Worm (Caenorhabditis elegans) whole organism, L1 larva: Measurements from ENCODE around the gene srt-74.

ENCODE experiments used
- C16A3.4 ChIP-seq: fragments of 150-350 bp; optimal IDR thresholded peaks from 2 replicates; lab custom pipeline; 2014; ENCODE audit warnings: missing biosample characterization, missing genetic modification characterization
- C34B4.2 ChIP-seq: sonication (generic microtip); optimal IDR thresholded peaks from 2 replicates; lab custom pipeline; 2017; ENCODE audit warnings: mild to moderate bottlenecking, missing genetic modification characterization, missing compliant biosample characterization
- F16B12.6 ChIP-seq: fragments of 150-350 bp; optimal IDR thresholded peaks from 2 replicates; lab custom pipeline; 2014; ENCODE audit warnings: missing biosample characterization, missing genetic modification characterization
- aha-1 ChIP-seq: fragments of 150-350 bp; optimal IDR thresholded peaks from 2 replicates; lab custom pipeline; 2014; ENCODE audit warnings: missing biosample characterization, missing genetic modification characterization
- alr-1 ChIP-seq: fragments of 200-800 bp; sonication (Bioruptor generic); optimal IDR thresholded peaks from 2 replicates; lab custom pipeline; 2018; ENCODE audit warnings: borderline replicate concordance, mild to moderate bottlenecking, missing genetic modification characterization, missing compliant biosample characterization
- ama-1 ChIP-seq: fragments of 150-350 bp; optimal IDR thresholded peaks from 2 replicates; lab custom pipeline; 2014
- blmp-1 ChIP-seq: fragments of 150-350 bp; optimal IDR thresholded peaks from 2 replicates; lab custom pipeline; 2014; ENCODE audit warnings: missing biosample characterization, missing genetic modification characterization
- ceh-88 ChIP-seq: fragments of 200-800 bp; sonication (Bioruptor generic); IDR thresholded peaks from 2 replicates; pipeline ENCODE4 v1.3.6; 2022; ENCODE audit warnings: missing genetic modification characterization, missing compliant biosample characterization
- ceh-90 ChIP-seq: sonication (generic microtip); optimal IDR thresholded peaks from 2 replicates; lab custom pipeline; 2016; ENCODE audit warnings: missing genetic modification characterization, missing compliant biosample characterization
- ces-1 ChIP-seq: fragments of 150-350 bp; optimal IDR thresholded peaks from 2 replicates; lab custom pipeline; 2014; ENCODE audit warnings: missing biosample characterization, missing genetic modification reagents, missing genetic modification characterization
- efl-1 ChIP-seq, 4 experiments: fragments of 150-350 bp; optimal IDR thresholded peaks in 3 of 4; peaks in 1 of 4; 1 replicate in 1 of 4; 2 replicates in 3 of 4; lab custom pipeline; 2014; ENCODE audit warnings: missing biosample characterization in 2 of 4, missing genetic modification characterization in 2 of 4, missing genetic modification reagents in 2 of 4
- efl-3 ChIP-seq: fragments of 200-800 bp; sonication (Bioruptor generic); optimal IDR thresholded peaks from 2 replicates; lab custom pipeline; 2018; ENCODE audit warnings: mild to moderate bottlenecking, missing genetic modification characterization, missing compliant biosample characterization
- egl-13 ChIP-seq: sonication (generic microtip); optimal IDR thresholded peaks from 2 replicates; lab custom pipeline; 2016; ENCODE audit warnings: missing genotype, missing genetic modification reagents, missing genetic modification characterization, missing compliant biosample characterization
- egl-27 ChIP-seq, 2 experiments: fragments of 150-350 bp in 1 of 2; sonication (generic microtip); optimal IDR thresholded peaks; 3 replicates each; lab custom pipeline; 2017 to 2018; ENCODE audit warnings: missing biosample characterization in 2 of 2, missing genetic modification characterization in 2 of 2, missing genetic modification reagents in 2 of 2
- ets-5 ChIP-seq: fragments of 200-800 bp; sonication (Bioruptor generic); IDR thresholded peaks from 2 replicates; pipeline ENCODE4 v1.3.6; 2022; ENCODE audit warnings: missing genetic modification characterization, missing compliant biosample characterization
- fkh-4 ChIP-seq: sonication (generic microtip); optimal IDR thresholded peaks from 2 replicates; lab custom pipeline; 2016; ENCODE audit warnings: missing compliant biosample characterization, missing genetic modification characterization, borderline replicate concordance
- fkh-8 ChIP-seq: sonication (generic microtip); optimal IDR thresholded peaks from 2 replicates; lab custom pipeline; 2016; ENCODE audit warnings: mild to moderate bottlenecking, missing genetic modification characterization, missing compliant biosample characterization
- fos-1 ChIP-seq: fragments of 150-350 bp; optimal IDR thresholded peaks from 2 replicates; lab custom pipeline; 2014; ENCODE audit warnings: missing biosample characterization, missing genetic modification characterization
- hlh-17 ChIP-seq: fragments of 200-800 bp; sonication (Bioruptor generic); optimal IDR thresholded peaks from 2 replicates; lab custom pipeline; 2018; ENCODE audit warnings: missing genetic modification characterization, mild to moderate bottlenecking, missing compliant biosample characterization, moderate library complexity, borderline replicate concordance
- hlh-4 ChIP-seq: sonication (generic microtip); optimal IDR thresholded peaks from 2 replicates; lab custom pipeline; 2016; ENCODE audit warnings: mild to moderate bottlenecking, missing genetic modification characterization, missing compliant biosample characterization
- irx-1 ChIP-seq: sonication (generic microtip); optimal IDR thresholded peaks from 2 replicates; lab custom pipeline; 2016; ENCODE audit warnings: missing genetic modification characterization, missing compliant biosample characterization
- lin-13 ChIP-seq: fragments of 150-350 bp; optimal IDR thresholded peaks from 2 replicates; lab custom pipeline; 2014; ENCODE audit warnings: missing biosample characterization, missing genetic modification reagents, missing genetic modification characterization
- lin-14 ChIP-seq: fragments of 200-800 bp; sonication (Bioruptor generic); optimal IDR thresholded peaks from 2 replicates; lab custom pipeline; 2018; ENCODE audit warnings: mild to moderate bottlenecking, missing genetic modification characterization, moderate library complexity, missing compliant biosample characterization
- lir-3 ChIP-seq: sonication (generic microtip); optimal IDR thresholded peaks from 2 replicates; lab custom pipeline; 2016; ENCODE audit warnings: mild to moderate bottlenecking, missing genetic modification characterization, moderate library complexity, missing compliant biosample characterization; ENCODE audit not compliant: poor library complexity
- lsy-2 ChIP-seq, 2 experiments: fragments of 150-350 bp; optimal IDR thresholded peaks; 2 replicates each; lab custom pipeline; 2014; ENCODE audit warnings: missing biosample characterization in 2 of 2, missing genetic modification characterization in 2 of 2
- mab-9 ChIP-seq: fragments of 200-800 bp; sonication (Bioruptor generic); IDR thresholded peaks from 2 replicates; pipeline ENCODE4 v1.3.6; 2022; ENCODE audit warnings: missing genetic modification reagents, missing genetic modification characterization, missing compliant biosample characterization
- mef-2 ChIP-seq: fragments of 150-350 bp; optimal IDR thresholded peaks from 2 replicates; lab custom pipeline; 2014; ENCODE audit warnings: missing biosample characterization, missing genetic modification characterization
- mep-1 ChIP-seq: fragments of 150-350 bp; optimal IDR thresholded peaks from 2 replicates; lab custom pipeline; 2014; ENCODE audit warnings: missing biosample characterization, missing genetic modification characterization
- nhr-237 ChIP-seq: fragments of 150-350 bp; optimal IDR thresholded peaks from 2 replicates; lab custom pipeline; 2014; ENCODE audit warnings: missing biosample characterization, missing genetic modification characterization
- nhr-47 ChIP-seq: sonication (generic microtip); optimal IDR thresholded peaks from 2 replicates; lab custom pipeline; 2016; ENCODE audit warnings: mild to moderate bottlenecking, missing genetic modification characterization, moderate library complexity, missing compliant biosample characterization
- nhr-71 ChIP-seq: sonication (generic microtip); optimal IDR thresholded peaks from 2 replicates; lab custom pipeline; 2016; ENCODE audit warnings: mild to moderate bottlenecking, missing genetic modification characterization, moderate library complexity, missing compliant biosample characterization
- nhr-76 ChIP-seq: sonication (generic microtip); optimal IDR thresholded peaks from 2 replicates; lab custom pipeline; 2017; ENCODE audit warnings: missing biosample characterization, missing genetic modification characterization
- nhr-84 ChIP-seq: sonication (generic microtip); optimal IDR thresholded peaks from 2 replicates; lab custom pipeline; 2017; ENCODE audit warnings: missing biosample characterization, missing genetic modification characterization
- nhr-85 ChIP-seq: sonication (generic microtip); peaks from one replicate; lab custom pipeline; 2016; ENCODE audit warnings: missing genetic modification characterization, inconsistent platforms, missing compliant biosample characterization
- nhr-90 ChIP-seq: sonication (generic microtip); optimal IDR thresholded peaks from 2 replicates; lab custom pipeline; 2016; ENCODE audit warnings: mild to moderate bottlenecking, missing genetic modification characterization, missing compliant biosample characterization; ENCODE audit not compliant: poor library complexity
- sup-37 ChIP-seq: fragments of 200-800 bp; sonication (Bioruptor generic); optimal IDR thresholded peaks from 2 replicates; lab custom pipeline; 2018; ENCODE audit warnings: mild to moderate bottlenecking, missing genetic modification characterization, missing compliant biosample characterization
- swsn-7 ChIP-seq: sonication (generic microtip); optimal IDR thresholded peaks from 2 replicates; lab custom pipeline; 2016; ENCODE audit warnings: missing genetic modification characterization, missing compliant biosample characterization
- tbx-2 ChIP-seq: sonication (generic microtip); optimal IDR thresholded peaks from 2 replicates; lab custom pipeline; 2016; ENCODE audit warnings: missing genetic modification characterization, missing compliant biosample characterization
- unc-30 ChIP-seq: sonication (generic microtip); optimal IDR thresholded peaks from 2 replicates; lab custom pipeline; 2017; ENCODE audit warnings: missing biosample characterization, missing genetic modification characterization
- vab-15 ChIP-seq: sonication (generic microtip); optimal IDR thresholded peaks from 2 replicates; lab custom pipeline; 2017; ENCODE audit warnings: missing genotype, mild to moderate bottlenecking, missing genetic modification characterization, missing compliant biosample characterization
- zip-4 ChIP-seq: fragments of 200-800 bp; sonication (Bioruptor generic); optimal IDR thresholded peaks from 2 replicates; lab custom pipeline; 2018; ENCODE audit warnings: mild to moderate bottlenecking, missing genetic modification characterization, moderate library complexity, missing compliant biosample characterization
- ztf-11 ChIP-seq, 2 experiments: sonication (generic microtip); optimal IDR thresholded peaks; 2 replicates each; lab custom pipeline; 2016 to 2017; ENCODE audit warnings: missing genetic modification characterization in 2 of 2, missing biosample characterization in 1 of 2, missing compliant biosample characterization in 1 of 2

The srt-74 gene

ce11 chrV:14294396-14294795, 12.3 kb upstream of the srt-74 start, which contains the start of gene F14D7.9:
Gene F14D7.9 (plus strand): TSS chrV:14294696.
- no peak for TF ChIP-seq tbx-2 (tag; lab: Kevin White, UChicago)
- TF ChIP-seq fkh-8 (tag; lab: Kevin White, UChicago) = no peak
- TF ChIP-seq unc-30 (tag; lab: Kevin White, UChicago) = no peak
- TF ChIP-seq vab-15 (tag; lab: Kevin White, UChicago) = no peak
- no peak for TF ChIP-seq F16B12.6 (tag; lab: Kevin White, UChicago)
- no peak for TF ChIP-seq nhr-237 (tag; lab: Kevin White, UChicago)
- TF ChIP-seq lin-14 = no peak
- no peak for TF ChIP-seq alr-1 (tag; lab: Kevin White, UChicago)
- no peak for TF ChIP-seq ztf-11 (tag; optimal IDR thresholded peaks at IDR 0.05; lab: Kevin White, UChicago)
- no peak for TF ChIP-seq aha-1
- TF ChIP-seq nhr-90 (tag; lab: Kevin White, UChicago) = no peak
- TF ChIP-seq fkh-4 = no peak
- no peak for TF ChIP-seq C34B4.2 (tag; lab: Kevin White, UChicago)
- TF ChIP-seq swsn-7 = no peak

DNA sequence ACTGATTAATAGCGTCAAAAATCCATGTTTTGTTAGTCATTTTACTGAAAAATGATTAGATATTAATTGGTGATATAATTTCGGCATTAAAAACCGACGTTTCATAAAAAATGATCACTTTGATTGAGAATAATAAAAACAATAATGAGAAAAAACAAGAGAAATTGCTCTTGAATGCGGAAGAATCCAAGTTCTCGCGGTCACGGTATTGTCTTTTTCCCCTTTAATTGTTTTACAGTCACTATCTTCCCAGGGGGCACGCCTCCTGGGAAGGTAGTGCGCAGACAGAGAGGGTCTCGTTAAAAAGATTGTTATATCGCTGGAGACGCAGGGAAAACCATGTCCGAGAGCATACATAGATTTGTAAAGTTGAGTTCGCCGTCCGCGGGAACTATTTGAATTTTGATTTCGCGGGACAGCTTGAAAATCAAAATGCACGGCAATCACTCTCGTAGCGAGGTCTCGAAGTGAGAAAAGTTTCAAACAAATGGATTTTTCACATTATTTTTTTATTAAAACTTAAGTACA, 11.6 kb upstream of the srt-74 start, which contains the start of gene F14D7.2:
F14D7.2 (minus strand) TSS at position 51 of the 528 bp plus-strand sequence.
- TF ChIP-seq ztf-11 (tag; optimal IDR thresholded peaks at IDR 0.05; lab: Kevin White, UChicago) (no peak), sup-37 (no peak), aha-1 (no peak), hlh-17 (GFP tag; lab: Kevin White, UChicago) (no peak), fkh-4 (no peak), hlh-4 (tag; lab: Kevin White, UChicago) (no peak), fos-1 (tag; lab: Kevin White, UChicago) (no peak), nhr-47 (tag; lab: Kevin White, UChicago) (no peak), ceh-90 (tag; lab: Kevin White, UChicago) (no peak), efl-1 (optimal IDR thresholded peaks at IDR 0.05; lab: Kevin White, UChicago) (no peak), efl-1 (GFP tag; optimal IDR thresholded peaks at IDR 0.05 in 1 of 2; lab: Kevin White, UChicago) (no peak), nhr-76 (no peak), nhr-71 (tag; lab: Kevin White, UChicago) (no peak), zip-4 (no peak), alr-1 (tag; lab: Kevin White, UChicago) (no peak)

- TF ChIP-seq nhr-237 (tag; lab: Kevin White, UChicago) = no peak
- TF ChIP-seq ces-1 (GFP tag; lab: Kevin White, UChicago) = no peak
- no peak for TF ChIP-seq nhr-47 (tag; lab: Kevin White, UChicago)
- TF ChIP-seq lsy-2 (tag; optimal IDR thresholded peaks at IDR 0.05; lab: Kevin White, UChicago) = no peak
- TF ChIP-seq ets-5 (GFP tag; lab: Robert Waterston, UW) = no peak
- TF ChIP-seq mef-2 (tag; lab: Kevin White, UChicago) = no peak
These were observed 8.5 kb upstream of the srt-74 start, which contains the start of gene F14D7.18 for ce11 chrV:14290636-14291035. Gene F14D7.18 (minus strand): TSS chrV:14290736.

ce11 chrV:14289363-14289762, 7.2 kb upstream of the srt-74 start, which contains the start of gene F14D7.1:
Gene F14D7.1 (minus strand): TSS chrV:14289463.
- no peak for TF ChIP-seq nhr-47 (tag; lab: Kevin White, UChicago)
- no peak for TF ChIP-seq ama-1 (lab: Kevin White, UChicago)
- no peak for TF ChIP-seq C16A3.4 (tag; lab: Kevin White, UChicago)
- no peak for TF ChIP-seq lin-13

ce11 chrV:14285803-14286202, 3.7 kb upstream of the srt-74 start, which contains the start of gene F40G12.11:
Gene F40G12.11 (plus strand): TSS chrV:14286171.
- no peak for TF ChIP-seq ceh-88 (GFP tag; lab: Robert Waterston, UW)
- no peak for TF ChIP-seq irx-1 (tag; lab: Kevin White, UChicago)
- TF ChIP-seq nhr-84 (tag; lab: Kevin White, UChicago) = no peak
- TF ChIP-seq nhr-85 (tag; lab: Kevin White, UChicago) = no peak
- TF ChIP-seq hlh-17 (GFP tag; lab: Kevin White, UChicago) = no peak
- no peak for TF ChIP-seq mab-9 (GFP tag; lab: Robert Waterston, UW)
- no peak for TF ChIP-seq egl-13 (tag; lab: Kevin White, UChicago)
- no peak for TF ChIP-seq egl-27 (tag; optimal IDR thresholded peaks at IDR 0.05; lab: Kevin White, UChicago)
- no peak for TF ChIP-seq F16B12.6 (tag; lab: Kevin White, UChicago)
- no peak for TF ChIP-seq fkh-4
- no peak for TF ChIP-seq mef-2 (tag; lab: Kevin White, UChicago)
- TF ChIP-seq lir-3 (tag; lab: Kevin White, UChicago) = no peak
- TF ChIP-seq efl-3 (GFP tag; lab: Kevin White, UChicago) = no peak
- no peak for TF ChIP-seq mep-1 (tag; lab: Kevin White, UChicago)
- no peak for TF ChIP-seq blmp-1 (tag; lab: Kevin White, UChicago)
- TF ChIP-seq, all 84 proteins: peak for 0
